Worm (Caenorhabditis elegans) whole organism, L3 larva: ENCODE data around the gene C27B7.5.

Experiments used
- ceh-82 ChIP-seq: fragments of 150-350 bp; optimal IDR thresholded peaks from 2 replicates; lab custom pipeline; 2014; ENCODE audit warnings: missing biosample characterization, missing genetic modification characterization
- daf-12 ChIP-seq: fragments of 150-350 bp; optimal IDR thresholded peaks from 2 replicates; lab custom pipeline; 2014; ENCODE audit warnings: missing biosample characterization, missing genetic modification reagents, missing genetic modification characterization
- egl-27 ChIP-seq: sonication (generic microtip); optimal IDR thresholded peaks from 4 replicates; lab custom pipeline; 2017; ENCODE audit warnings: missing biosample characterization, missing genetic modification reagents, missing genetic modification characterization
- elt-2 ChIP-seq: sonication (generic microtip); optimal IDR thresholded peaks from 2 replicates; lab custom pipeline; 2016; ENCODE audit warnings: missing genetic modification reagents, mild to moderate bottlenecking, missing genetic modification characterization, missing compliant biosample characterization
- nhr-237 ChIP-seq: fragments of 150-350 bp; optimal IDR thresholded peaks from 2 replicates; lab custom pipeline; 2014; ENCODE audit warnings: missing biosample characterization, missing genetic modification characterization
- nhr-28 ChIP-seq: fragments of 150-350 bp; optimal IDR thresholded peaks from 2 replicates; lab custom pipeline; 2014; ENCODE audit warnings: missing biosample characterization, missing genetic modification characterization
- pha-4 ChIP-seq: fragments of 150-350 bp; optimal IDR thresholded peaks from 2 replicates; lab custom pipeline; 2014; ENCODE audit warnings: missing biosample characterization, missing genetic modification reagents, missing genetic modification characterization
- unc-39 ChIP-seq: sonication (generic microtip); optimal IDR thresholded peaks from 4 replicates; lab custom pipeline; 2017; ENCODE audit warnings: missing biosample characterization, missing genetic modification characterization
- unc-62 ChIP-seq: fragments of 150-350 bp; sonication (generic microtip); optimal IDR thresholded peaks from 4 replicates; lab custom pipeline; 2014; ENCODE audit warnings: missing biosample characterization, missing genetic modification reagents, missing genetic modification characterization
- zag-1 ChIP-seq: fragments of 150-350 bp; optimal IDR thresholded peaks from 2 replicates; lab custom pipeline; 2014; ENCODE audit warnings: missing biosample characterization, missing genetic modification characterization

DNA sequence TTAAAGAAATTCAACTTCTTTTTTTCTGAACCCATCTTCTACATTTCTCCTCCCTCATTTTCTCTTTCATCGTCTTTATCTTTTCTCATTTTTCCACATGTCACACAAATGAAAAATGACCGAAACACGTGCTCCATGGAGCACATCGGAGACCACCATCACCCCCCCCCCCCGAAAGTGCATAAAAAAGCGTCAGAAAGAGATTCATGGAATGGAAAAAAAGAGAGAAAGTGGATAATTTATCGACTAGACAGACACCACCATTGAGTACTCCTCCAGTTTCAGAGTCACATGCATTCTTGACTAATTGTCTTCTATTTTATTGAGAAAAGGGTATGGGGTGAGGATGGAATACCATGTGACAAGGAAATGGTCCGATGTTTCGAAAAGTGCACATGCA, 45.7 kb downstream of the C27B7.5 start:
- TF ChIP-seq egl-27 (tag; lab: Kevin White, UChicago), result no peak
- no peak for TF ChIP-seq unc-39
- TF ChIP-seq unc-62 (GFP tag; lab: Kevin White, UChicago), result no peak
- no peak for TF ChIP-seq nhr-28
- TF ChIP-seq pha-4 (tag; lab: Kevin White, UChicago), result no peak
- TF ChIP-seq daf-12 (tag; lab: Kevin White, UChicago), result no peak
- TF ChIP-seq elt-2 (tag; lab: Kevin White, UChicago), result no peak
- TF ChIP-seq zag-1 (tag; lab: Kevin White, UChicago), result no peak
- TF ChIP-seq nhr-237 (tag; lab: Kevin White, UChicago), result no peak
- no peak for TF ChIP-seq ceh-82 (tag; lab: Kevin White, UChicago)
